Fruit fly (Drosophila melanogaster): ENCODE measurements around the gene Acer.
A peak's percentile ranks its signal among the peaks of the same experiment; 100 is the strongest.

The Acer gene

DNA sequence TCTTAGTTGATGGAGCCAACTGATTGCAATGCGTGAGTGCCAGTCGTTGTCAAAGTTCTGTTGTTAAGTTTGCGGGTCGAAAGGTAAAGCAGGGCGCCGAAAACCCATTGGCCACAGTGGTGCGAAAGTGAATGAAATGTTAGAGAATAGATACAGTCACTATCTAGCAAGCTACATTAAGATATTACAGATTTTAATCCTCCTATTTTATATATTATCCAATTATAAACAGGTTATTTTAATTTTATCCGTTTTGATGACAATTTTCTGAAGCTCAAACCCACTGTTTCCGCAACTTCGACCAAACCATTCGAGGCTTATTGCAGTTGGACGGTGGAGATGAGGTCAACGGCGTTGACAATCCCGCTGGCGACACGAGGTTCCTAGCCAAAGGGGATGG, 30.7 kb downstream of the Acer start (continued):
- no peak for TF ChIP-seq CG31224 (GFP tag; IDR thresholded peaks at IDR 0.05)
- no peak for TF ChIP-seq mirr (GFP tag; optimal IDR thresholded peaks at IDR 0.05)
- no peak for TF ChIP-seq CG13123 (GFP tag; optimal IDR thresholded peaks at IDR 0.05)
- TF ChIP-seq wor (GFP tag; IDR thresholded peaks at IDR 0.05), result no peak
- TF ChIP-seq Elba2 (GFP tag; optimal IDR thresholded peaks at IDR 0.05), result no peak
- no peak for TF ChIP-seq pzg (GFP tag; optimal IDR thresholded peaks at IDR 0.05)
- TF ChIP-seq fd96Cb (tag; optimal IDR thresholded peaks at IDR 0.05), result peak; percentile 46
- peak; percentile 72 for TF ChIP-seq Xrp1 (GFP tag; IDR thresholded peaks at IDR 0.05)
- no peak for TF ChIP-seq h (optimal IDR thresholded peaks at IDR 0.05)
- TF ChIP-seq CG18476 (GFP tag; optimal IDR thresholded peaks at IDR 0.05), result no peak
- no peak for TF ChIP-seq CG7928 (GFP tag; optimal IDR thresholded peaks at IDR 0.05)
- TF ChIP-seq seq (GFP tag; IDR thresholded peaks at IDR 0.05), result no peak
- TF ChIP-seq luna (GFP tag; optimal IDR thresholded peaks at IDR 0.05), result no peak
- peak; percentile 67 for TF ChIP-seq CG11695 (GFP tag; IDR thresholded peaks at IDR 0.05)
- no peak for TF ChIP-seq Dad (GFP tag; optimal IDR thresholded peaks at IDR 0.05)
- TF ChIP-seq CG15601 (tag; optimal IDR thresholded peaks at IDR 0.05), result no peak
- peak; percentile 66 for TF ChIP-seq CG10979 (tag; optimal IDR thresholded peaks at IDR 0.05)
- TF ChIP-seq CG17829 (tag; optimal IDR thresholded peaks at IDR 0.05), result peak; percentile 30
- no peak for TF ChIP-seq CG9609 (GFP tag; optimal IDR thresholded peaks at IDR 0.05)
- TF ChIP-seq pros (GFP tag; optimal IDR thresholded peaks at IDR 0.05), result no peak
- no peak for TF ChIP-seq CG4328 (GFP tag; optimal IDR thresholded peaks at IDR 0.05)
- TF ChIP-seq gce (GFP tag; IDR thresholded peaks at IDR 0.05), result no peak
- TF ChIP-seq MTF-1 (GFP tag; optimal IDR thresholded peaks at IDR 0.05; ENCODE audit: borderline replicate concordance), result no peak
- TF ChIP-seq gfzf (GFP tag; optimal IDR thresholded peaks at IDR 0.05), result no peak
- no peak for TF ChIP-seq Hand (GFP tag; optimal IDR thresholded peaks at IDR 0.05)
- no peak for TF ChIP-seq CG5245 (GFP tag; optimal IDR thresholded peaks at IDR 0.05)
- no peak for TF ChIP-seq B-H2 (GFP tag; optimal IDR thresholded peaks at IDR 0.05)
- no peak for TF ChIP-seq Kr (GFP tag; optimal IDR thresholded peaks at IDR 0.05)
- no peak for TF ChIP-seq ase (GFP tag; IDR thresholded peaks at IDR 0.05)
- no peak for TF ChIP-seq trh (GFP tag; optimal IDR thresholded peaks at IDR 0.05)
- TF ChIP-seq Camta (GFP tag; optimal IDR thresholded peaks at IDR 0.05), result no peak
- TF ChIP-seq tin (GFP tag; optimal IDR thresholded peaks at IDR 0.05), result peak; percentile 12
- TF ChIP-seq zfh2 (GFP tag; optimal IDR thresholded peaks at IDR 0.05), result no peak
- no peak for TF ChIP-seq ato (GFP tag; IDR thresholded peaks at IDR 0.05; ENCODE audit: partially characterized antibody)
- TF ChIP-seq HLHmδ (GFP tag; optimal IDR thresholded peaks at IDR 0.05), result no peak
- peak; percentile 21; the same call in 1 of the 2 replicates for TF ChIP-seq E2f1 (GFP tag; IDR thresholded peaks at IDR 0.05)
- TF ChIP-seq CG4854 (GFP tag; optimal IDR thresholded peaks at IDR 0.05), result no peak
- TF ChIP-seq Sin3A (optimal IDR thresholded peaks at IDR 0.05), result no peak
- peak; percentile 40 for TF ChIP-seq Six4 (GFP tag; optimal IDR thresholded peaks at IDR 0.05)
- TF ChIP-seq CG7839 (tag; optimal IDR thresholded peaks at IDR 0.05), result peak; percentile 61
- TF ChIP-seq wek (GFP tag; optimal IDR thresholded peaks at IDR 0.05), result no peak
- TF ChIP-seq btn (GFP tag; optimal IDR thresholded peaks at IDR 0.05), result no peak
- TF ChIP-seq jing (GFP tag; optimal IDR thresholded peaks at IDR 0.05), result no peak
- no peak for TF ChIP-seq aop (GFP tag; IDR thresholded peaks at IDR 0.05)
- no peak for TF ChIP-seq CG12104 (GFP tag; optimal IDR thresholded peaks at IDR 0.05)
- peak; percentile 51 for TF ChIP-seq gem (tag; optimal IDR thresholded peaks at IDR 0.05)
- no peak for TF ChIP-seq inv (GFP tag; IDR thresholded peaks at IDR 0.05; ENCODE audit: partially characterized antibody)
- no peak for TF ChIP-seq CG6813 (GFP tag; optimal IDR thresholded peaks at IDR 0.05)
- TF ChIP-seq CG14014 (GFP tag; IDR thresholded peaks at IDR 0.05), result no peak
- TF ChIP-seq Asciz (GFP tag; optimal IDR thresholded peaks at IDR 0.05), result peak; percentile 33
- no peak for TF ChIP-seq Dfd (GFP tag; optimal IDR thresholded peaks at IDR 0.05)
- TF ChIP-seq sug (tag; optimal IDR thresholded peaks at IDR 0.05), result no peak
- no peak for TF ChIP-seq CG10431 (GFP tag; optimal IDR thresholded peaks at IDR 0.05)
